Worm (Caenorhabditis elegans) whole organism, midembryonic: ENCODE measurements around the gene cgef-1.

Experiments used
- cog-1 ChIP-seq: sonication (generic microtip); optimal IDR thresholded peaks from 2 replicates; lab custom pipeline; 2016; ENCODE audit warnings: missing genetic modification characterization, missing compliant biosample characterization
- klf-2 ChIP-seq: fragments of 200-800 bp; sonication (Bioruptor generic); conservative IDR thresholded peaks from 2 replicates; pipeline ENCODE4 v1.3.6; 2022; ENCODE audit warnings: missing genetic modification reagents, missing genetic modification characterization, missing compliant biosample characterization
- med-1 ChIP-seq: sonication (generic microtip); optimal IDR thresholded peaks from 2 replicates; lab custom pipeline; 2017; ENCODE audit warnings: missing genetic modification characterization, mild to moderate bottlenecking, missing compliant biosample characterization, antibody characterized with exemption, missing genetic modification reagents; ENCODE audit not compliant: insufficient read depth
- ref-1 ChIP-seq: fragments of 200-800 bp; sonication (Bioruptor generic); conservative IDR thresholded peaks from 2 replicates; pipeline ENCODE4 v1.3.6; 2022; ENCODE audit warnings: missing genetic modification reagents, missing genetic modification characterization, missing compliant biosample characterization
- tab-1 ChIP-seq: fragments of 200-800 bp; sonication (Bioruptor generic); IDR thresholded peaks from 2 replicates; pipeline ENCODE4 v1.3.6; 2022; ENCODE audit warnings: missing genetic modification characterization, missing compliant biosample characterization
- ztf-29 ChIP-seq: fragments of 200-800 bp; sonication (Bioruptor generic); IDR thresholded peaks from 2 replicates; pipeline ENCODE4 v1.3.6; 2022; ENCODE audit warnings: missing genetic modification reagents, missing genetic modification characterization, missing compliant biosample characterization

DNA sequence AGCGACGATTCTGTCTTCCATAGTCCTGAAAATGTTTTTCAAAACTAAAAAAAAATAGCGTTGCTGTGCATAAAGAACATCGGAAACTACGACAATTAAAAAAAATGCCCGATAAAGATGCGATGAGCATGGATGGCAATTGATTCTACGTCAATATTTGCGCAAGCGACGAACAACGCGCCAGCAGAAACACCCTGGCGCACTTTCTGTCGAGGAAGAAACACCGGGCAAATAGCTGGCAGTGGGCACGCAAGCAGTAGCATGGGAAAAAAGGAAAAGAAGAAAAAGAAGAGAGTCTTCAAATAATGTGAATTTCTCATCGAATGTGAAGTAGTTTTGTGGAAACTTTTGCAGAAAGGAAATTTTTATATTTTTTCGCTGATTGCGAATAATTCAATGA is 37.8 kb downstream of the cgef-1 start, which contains the start of gene C14A11.9:
- TF ChIP-seq cog-1 (tag; lab: Kevin White, UChicago) (peak; percentile 72), klf-2 (GFP tag; lab: Robert Waterston, UW) (0 out of 2 replicates have a peak, but pooled peaks have one; percentile 13), med-1 (GFP tag; lab: Kevin White, UChicago) (peak; percentile 47), tab-1 (GFP tag; lab: Robert Waterston, UW) (peak; percentile 74; the same call in 1 of the 2 replicates), ref-1 (GFP tag; lab: Robert Waterston, UW) (no peak), ztf-29 (GFP tag; lab: Robert Waterston, UW) (0 out of 2 replicates have a peak, but pooled peaks have one; percentile 20)
